Worm (Caenorhabditis elegans): ENCODE data around the gene F43C11.11.

- no peak for TF ChIP-seq nhr-6 (tag; optimal IDR thresholded peaks at IDR 0.05)
- TF ChIP-seq mep-1 (tag; optimal IDR thresholded peaks at IDR 0.05) = no peak
- no peak for TF ChIP-seq ceh-82 (tag; optimal IDR thresholded peaks at IDR 0.05)
- no peak for TF ChIP-seq fos-1 (tag; optimal IDR thresholded peaks at IDR 0.05)
- no peak for TF ChIP-seq lin-13 (GFP tag; optimal IDR thresholded peaks at IDR 0.05)
- no peak for TF ChIP-seq dve-1 (tag; optimal IDR thresholded peaks at IDR 0.05; ENCODE audit: insufficient read depth)
- no peak for TF ChIP-seq jun-1 (tag; optimal IDR thresholded peaks at IDR 0.05)
- TF ChIP-seq aha-1 (tag) = no peak
- no peak for TF ChIP-seq nhr-77 (tag; optimal IDR thresholded peaks at IDR 0.05)
- TF ChIP-seq aly-2 (tag; optimal IDR thresholded peaks at IDR 0.05) = no peak
- TF ChIP-seq unc-130 (GFP tag; optimal IDR thresholded peaks at IDR 0.05) = no peak
- TF ChIP-seq daf-16 (GFP tag; optimal IDR thresholded peaks at IDR 0.05) = no peak
- no peak for TF ChIP-seq daf-16 (tag; optimal IDR thresholded peaks at IDR 0.05)
- no peak for TF ChIP-seq unc-62 (GFP tag; optimal IDR thresholded peaks at IDR 0.05 in 1 of 2)
- no peak for TF ChIP-seq unc-62 (tag; optimal IDR thresholded peaks at IDR 0.05)
- no peak for TF ChIP-seq fkh-10 (GFP tag; optimal IDR thresholded peaks at IDR 0.05)
These were observed 27.3 kb upstream of the F43C11.11 start, which contains the start of gene F16G10.10 for ce11 chrII:2390884-2391283.
